Worm (Caenorhabditis elegans) whole organism, L4/young adult: ENCODE data around the gene tpst-1.

ENCODE experiments used
- W03F9.2 ChIP-seq: fragments of 150-350 bp; optimal IDR thresholded peaks from 2 replicates; lab custom pipeline; 2014; ENCODE audit warnings: missing biosample characterization, missing genetic modification characterization
- dao-5 ChIP-seq: sonication (generic microtip); optimal IDR thresholded peaks from 2 replicates; lab custom pipeline; 2016; ENCODE audit warnings: missing genotype, missing genetic modification characterization, moderate library complexity, missing compliant biosample characterization
- him-1 ChIP-seq: sonication (generic microtip); optimal IDR thresholded peaks from 2 replicates; lab custom pipeline; 2016; ENCODE audit warnings: missing genotype, missing genetic modification reagents, missing genetic modification characterization, missing compliant biosample characterization

The tpst-1 gene

ce11 chrIII:12614161-12614560, 47.9 kb downstream of the tpst-1 start:
- TF ChIP-seq dao-5 (tag; lab: Kevin White, UChicago) (no peak), W03F9.2 (tag; lab: Kevin White, UChicago) (no peak), him-1 (tag; lab: Kevin White, UChicago) (no peak)

- TF ChIP-seq dao-5 (tag; lab: Kevin White, UChicago) (no peak), him-1 (tag; lab: Kevin White, UChicago) (no peak), W03F9.2 (tag; lab: Kevin White, UChicago) (no peak)
Observed at ce11 chrIII:12613138-12613915, 48.8 kb downstream of the tpst-1 start.

ce11 chrIII:12612519-12612935, 49.6 kb downstream of the tpst-1 start:
- no peak for TF ChIP-seq dao-5 (tag; lab: Kevin White, UChicago)
- TF ChIP-seq him-1 (tag; lab: Kevin White, UChicago), result peak; percentile 95
- peak; percentile 92 for TF ChIP-seq W03F9.2 (tag; lab: Kevin White, UChicago)

- TF ChIP-seq W03F9.2 (tag; lab: Kevin White, UChicago) (no peak), dao-5 (tag; lab: Kevin White, UChicago) (no peak), him-1 (tag; lab: Kevin White, UChicago) (no peak)
Observed at ce11 chrIII:12611414-12611813, 50.7 kb downstream of the tpst-1 start.

- TF ChIP-seq him-1 (tag; lab: Kevin White, UChicago) (no peak), dao-5 (tag; lab: Kevin White, UChicago) (no peak), W03F9.2 (tag; lab: Kevin White, UChicago) (no peak)
Observed at ce11 chrIII:12609410-12609809, 52.7 kb downstream of the tpst-1 start.

- TF ChIP-seq W03F9.2 (tag; lab: Kevin White, UChicago), result no peak
- no peak for TF ChIP-seq dao-5 (tag; lab: Kevin White, UChicago)
- no peak for TF ChIP-seq him-1 (tag; lab: Kevin White, UChicago)
Observed at ce11 chrIII:12608989-12609388, 53.1 kb downstream of the tpst-1 start, which contains the start of gene Y111B2A.12. TSS of gene Y111B2A.12 (plus strand) at chrIII:12609289.

ce11 chrIII:12608220-12608958, 53.7 kb downstream of the tpst-1 start, which contains the start of gene epc-1:
TSS of gene epc-1 (minus strand) at chrIII:12608586.
- TF ChIP-seq W03F9.2 (tag; lab: Kevin White, UChicago), result peak; percentile 86
- peak; percentile 90 for TF ChIP-seq him-1 (tag; lab: Kevin White, UChicago)
- no peak for TF ChIP-seq dao-5 (tag; lab: Kevin White, UChicago)

ce11 chrIII:12607302-12607701, 54.8 kb downstream of the tpst-1 start:
- TF ChIP-seq dao-5 (tag; lab: Kevin White, UChicago), result no peak
- TF ChIP-seq W03F9.2 (tag; lab: Kevin White, UChicago), result no peak
- TF ChIP-seq him-1 (tag; lab: Kevin White, UChicago), result no peak

ce11 chrIII:12606175-12606574, 55.9 kb downstream of the tpst-1 start:
- TF ChIP-seq him-1 (tag; lab: Kevin White, UChicago), result no peak
- TF ChIP-seq W03F9.2 (tag; lab: Kevin White, UChicago), result no peak
- no peak for TF ChIP-seq dao-5 (tag; lab: Kevin White, UChicago)
